Fruit fly (Drosophila melanogaster) Kc167 (cell line): Measurements from ENCODE around the gene Glyat.

Experiments used
- Myc ChIP-seq: fragments of >200 bp; optimal IDR thresholded peaks from 2 replicates; lab custom pipeline; 2017; ENCODE audit warnings: missing external identifiers
- Sin3A ChIP-seq: fragments of >200 bp; optimal IDR thresholded peaks from 2 replicates; lab custom pipeline; 2018; ENCODE audit warnings: missing external identifiers
- h ChIP-seq: fragments of >200 bp; optimal IDR thresholded peaks from 3 replicates; lab custom pipeline; 2018; ENCODE audit warnings: missing external identifiers
- insv ChIP-seq: fragments of >200 bp; optimal IDR thresholded peaks from 3 replicates; lab custom pipeline; 2018; ENCODE audit warnings: missing external identifiers
- psq ChIP-seq: fragments of >200 bp; optimal IDR thresholded peaks from 2 replicates; lab custom pipeline; 2017; ENCODE audit warnings: missing external identifiers
- ttk ChIP-seq: sonication (Bioruptor generic); optimal IDR thresholded peaks from 2 replicates; lab custom pipeline; 2017; ENCODE audit warnings: missing external identifiers

Gene Glyat

dm6 chr2L:8010602-8011455 is at the start of gene Glyat, which contains the start of gene Tg:
Gene Glyat (minus strand): TSS chr2L:8010652.
Gene Tg (plus strand): TSS chr2L:8011405.
- TF ChIP-seq insv (lab: Kevin White, UChicago), result no peak
- no peak for TF ChIP-seq psq (lab: Kevin White, UChicago)
- TF ChIP-seq ttk (lab: Kevin White, UChicago), result no peak
- TF ChIP-seq Sin3A (lab: Kevin White, UChicago), result no peak
- no peak for TF ChIP-seq h

- TF ChIP-seq ttk (lab: Kevin White, UChicago) (no peak), h (no peak), Myc (lab: Kevin White, UChicago) (no peak), psq (lab: Kevin White, UChicago) (no peak), insv (lab: Kevin White, UChicago) (no peak)
These were observed 32.8 kb upstream of the Glyat start, which contains the start of gene Megf8 for dm6 chr2L:8043282-8043668. Gene Megf8 (plus strand): TSS chr2L:8043471.

dm6 chr2L:8042645-8043281 is 32.3 kb upstream of the Glyat start, which contains the start of gene RpL36A:
Gene RpL36A (minus strand): TSS chr2L:8042909.
- TF ChIP-seq insv (lab: Kevin White, UChicago), result no peak
- no peak for TF ChIP-seq Myc (lab: Kevin White, UChicago)
- no peak for TF ChIP-seq Sin3A (lab: Kevin White, UChicago)
- TF ChIP-seq h, result no peak
- TF ChIP-seq ttk (lab: Kevin White, UChicago), result no peak
- TF ChIP-seq psq (lab: Kevin White, UChicago), result no peak

DNA sequence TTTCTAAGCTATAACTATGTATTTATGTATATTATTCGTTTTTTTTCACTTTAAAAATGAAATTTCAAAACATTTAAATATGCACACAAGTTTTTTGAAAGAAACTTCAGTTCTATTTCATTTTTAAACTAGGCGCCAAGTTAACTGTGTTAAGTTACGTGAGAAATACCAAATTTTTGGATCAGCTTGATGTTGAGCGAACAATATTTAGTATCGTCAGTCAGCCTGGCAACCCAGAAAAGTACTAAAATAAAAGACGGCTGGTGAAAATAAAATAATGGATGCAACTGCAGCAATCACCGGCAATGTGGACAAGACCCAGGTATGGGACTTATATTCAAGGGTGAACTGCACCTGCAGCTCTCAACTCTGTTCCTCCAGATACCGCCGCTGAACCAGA is 30.4 kb upstream of the Glyat start, which contains the start of gene CCDC53:
CCDC53 (plus strand) TSS at position 235 of the 400 bp plus-strand sequence.
- TF ChIP-seq h (no peak), psq (lab: Kevin White, UChicago) (no peak), ttk (lab: Kevin White, UChicago) (no peak), Sin3A (lab: Kevin White, UChicago) (no peak), insv (lab: Kevin White, UChicago) (no peak), Myc (lab: Kevin White, UChicago) (no peak)

- TF ChIP-seq psq (lab: Kevin White, UChicago) (no peak), h (no peak), insv (lab: Kevin White, UChicago) (no peak), Myc (lab: Kevin White, UChicago) (no peak), ttk (lab: Kevin White, UChicago) (no peak), Sin3A (lab: Kevin White, UChicago) (no peak)
These were observed 29.2 kb upstream of the Glyat start, which contains the start of gene CG7367 for dm6 chr2L:8039688-8040087. Gene CG7367 (minus strand): TSS chr2L:8039788.

DNA sequence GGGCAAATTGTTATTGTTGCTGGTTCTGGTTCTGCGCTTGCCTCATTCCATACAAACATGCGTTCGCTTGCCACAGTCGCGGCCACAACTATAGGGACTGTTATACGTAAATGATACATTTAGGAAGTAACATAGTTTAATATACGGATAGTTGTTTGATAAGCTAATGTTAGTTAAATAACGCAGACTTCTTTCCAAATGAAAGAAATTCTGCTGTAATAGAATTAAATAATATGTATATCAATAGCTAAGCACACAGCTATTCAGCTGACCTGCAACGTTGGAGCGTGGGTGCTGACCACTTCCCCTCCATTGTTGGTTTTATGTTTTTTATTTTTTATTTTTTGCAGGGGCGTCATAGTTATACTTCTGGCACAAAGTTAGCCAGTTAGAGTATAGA is 24.3 kb upstream of the Glyat start:
- no peak for TF ChIP-seq insv (lab: Kevin White, UChicago)

- TF ChIP-seq insv (lab: Kevin White, UChicago) (no peak), h (no peak), psq (lab: Kevin White, UChicago) (no peak), Sin3A (lab: Kevin White, UChicago) (no peak), ttk (lab: Kevin White, UChicago) (no peak), Myc (lab: Kevin White, UChicago) (no peak)
These were observed 23.3 kb upstream of the Glyat start for dm6 chr2L:8033756-8034155.

- TF ChIP-seq ttk (lab: Kevin White, UChicago) (no peak), psq (lab: Kevin White, UChicago) (no peak), h (no peak), insv (lab: Kevin White, UChicago) (no peak), Sin3A (lab: Kevin White, UChicago) (no peak), Myc (lab: Kevin White, UChicago) (no peak)
These were observed 21.1 kb upstream of the Glyat start for dm6 chr2L:8031588-8031987.

- TF ChIP-seq ttk (lab: Kevin White, UChicago), result no peak
- TF ChIP-seq h, result no peak
- TF ChIP-seq insv (lab: Kevin White, UChicago), result no peak
- no peak for TF ChIP-seq psq (lab: Kevin White, UChicago)
- TF ChIP-seq Myc (lab: Kevin White, UChicago), result no peak
- TF ChIP-seq Sin3A (lab: Kevin White, UChicago), result no peak
These were observed 20.3 kb upstream of the Glyat start, which contains the start of gene Cka for dm6 chr2L:8030693-8031210. Gene Cka (plus strand): TSS chr2L:8030721.

DNA sequence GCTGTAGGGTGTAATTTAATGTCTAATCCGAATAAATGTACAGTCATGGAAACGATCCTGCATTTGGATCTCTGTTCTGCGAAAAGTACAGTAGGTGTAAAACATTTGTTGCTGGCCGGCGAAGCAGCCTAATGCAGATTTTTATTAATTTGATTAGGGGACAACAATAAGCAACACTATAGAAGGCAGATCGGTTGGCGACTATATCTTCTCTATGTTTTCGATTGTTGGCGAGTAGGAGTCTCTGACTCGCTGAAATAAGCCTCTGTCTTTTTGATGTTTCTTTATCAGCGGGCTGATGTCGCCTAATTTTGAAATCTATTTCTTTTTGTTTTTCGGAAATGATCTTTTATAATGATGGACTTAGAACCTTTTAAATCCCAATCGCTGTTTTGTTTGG is 19.6 kb upstream of the Glyat start:
- no peak for TF ChIP-seq ttk (lab: Kevin White, UChicago)
- TF ChIP-seq Myc (lab: Kevin White, UChicago), result no peak
- no peak for TF ChIP-seq psq (lab: Kevin White, UChicago)
- TF ChIP-seq Sin3A (lab: Kevin White, UChicago), result no peak
- TF ChIP-seq h, result no peak
- TF ChIP-seq insv (lab: Kevin White, UChicago), result no peak

DNA sequence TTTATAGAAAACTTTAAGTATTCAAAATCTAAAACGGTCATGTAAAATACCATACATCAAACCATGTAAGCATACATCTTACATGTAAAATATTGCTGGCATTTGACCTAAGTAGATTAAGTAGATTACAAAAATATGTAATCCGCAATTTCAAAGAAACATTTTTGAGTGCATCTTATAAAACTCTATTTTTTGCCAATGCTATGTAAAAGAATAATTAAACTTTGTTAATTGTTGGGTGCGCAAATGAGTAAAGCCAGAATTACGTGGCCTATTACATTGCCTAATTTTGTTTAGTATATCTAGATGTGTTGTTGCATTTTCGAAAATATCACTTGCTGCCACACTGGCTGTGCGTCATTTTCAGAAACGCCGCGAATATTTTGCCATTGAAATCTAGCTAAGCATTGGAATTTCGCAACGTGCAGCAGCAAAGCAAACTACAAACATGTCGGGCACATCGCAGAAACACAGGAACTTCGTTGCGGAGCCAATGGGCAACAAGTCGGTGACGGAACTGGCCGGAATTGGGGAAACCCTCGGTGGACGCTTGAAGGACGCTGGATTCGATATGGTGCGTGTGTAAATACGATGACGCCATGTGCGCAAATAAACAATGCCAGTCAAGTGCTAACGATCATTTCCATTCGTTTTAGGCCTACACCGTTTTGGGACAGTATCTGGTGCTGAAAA is 18.9 kb upstream of the Glyat start, which contains the start of gene baf:
baf (plus strand) TSS at position 303 of the 693 bp plus-strand sequence.
- TF ChIP-seq Sin3A (lab: Kevin White, UChicago) (no peak), ttk (lab: Kevin White, UChicago) (no peak), insv (lab: Kevin White, UChicago) (no peak), h (no peak), Myc (lab: Kevin White, UChicago) (no peak), psq (lab: Kevin White, UChicago) (no peak)
